Fruit fly (Drosophila melanogaster) whole organism, adult: ENCODE results near the gene CG31100.
A peak's percentile ranks its signal among the peaks of the same experiment; 100 is the strongest.

Experiments
- CG11617 ChIP-seq: fragments of 200-800 bp; sonication (Bioruptor generic); optimal IDR thresholded peaks from 2 replicates; lab custom pipeline; 2017; ENCODE audit warnings: mild to moderate bottlenecking, missing biosample characterization, missing genetic modification reagents, missing genetic modification characterization
- CG12768 ChIP-seq: fragments of 200-800 bp; sonication (Bioruptor generic); optimal IDR thresholded peaks from 2 replicates; lab custom pipeline; 2017; ENCODE audit warnings: missing biosample characterization, missing genetic modification characterization, mild to moderate bottlenecking, moderate library complexity, missing genetic modification reagents
- CG14711 ChIP-seq: fragments of 200-800 bp; sonication (Bioruptor generic); optimal IDR thresholded peaks from 2 replicates; lab custom pipeline; 2018; ENCODE audit warnings: missing biosample characterization, mild to moderate bottlenecking, missing genetic modification characterization, moderate library complexity
- CG1620 ChIP-seq: fragments of 200-800 bp; sonication (Bioruptor generic); optimal IDR thresholded peaks from 2 replicates; lab custom pipeline; 2016; ENCODE audit warnings: missing biosample characterization, missing genetic modification characterization
- CG33017 ChIP-seq: fragments of 200-800 bp; sonication (Bioruptor generic); optimal IDR thresholded peaks from 2 replicates; lab custom pipeline; 2018; ENCODE audit warnings: missing biosample characterization, mild to moderate bottlenecking, missing genetic modification characterization, moderate library complexity
- CG5204 ChIP-seq: fragments of 200-800 bp; sonication (Bioruptor generic); optimal IDR thresholded peaks from 2 replicates; lab custom pipeline; 2016; ENCODE audit warnings: missing biosample characterization, missing genetic modification characterization
- CG7045 ChIP-seq: fragments of 200-800 bp; sonication (Bioruptor generic); optimal IDR thresholded peaks from 2 replicates; lab custom pipeline; 2017; ENCODE audit warnings: missing biosample characterization, mild to moderate bottlenecking, missing genetic modification characterization
- CG7101 ChIP-seq: fragments of 200-800 bp; sonication (Bioruptor generic); optimal IDR thresholded peaks from 2 replicates; lab custom pipeline; 2018; ENCODE audit warnings: missing biosample characterization, mild to moderate bottlenecking, missing genetic modification characterization, moderate library complexity
- Clk ChIP-seq: fragments of 200-800 bp; sonication (Bioruptor generic); optimal IDR thresholded peaks from 2 replicates; lab custom pipeline; 2017; ENCODE audit warnings: missing biosample characterization, missing genetic modification characterization
- Crg-1 ChIP-seq: fragments of 200-800 bp; sonication (Bioruptor generic); optimal IDR thresholded peaks from 2 replicates; lab custom pipeline; 2016; ENCODE audit warnings: missing biosample characterization, missing genetic modification characterization
- Hr96 ChIP-seq: fragments of 200-800 bp; sonication (Bioruptor generic); optimal IDR thresholded peaks from 2 replicates; lab custom pipeline; 2016; ENCODE audit warnings: missing biosample characterization, missing genetic modification characterization
- Mnt ChIP-seq: fragments of 200-800 bp; sonication (Bioruptor generic); optimal IDR thresholded peaks from 2 replicates; lab custom pipeline; 2016; ENCODE audit warnings: missing biosample characterization, mild to moderate bottlenecking, missing genetic modification characterization
- bab1 ChIP-seq: fragments of 200-800 bp; sonication (Bioruptor generic); optimal IDR thresholded peaks from 3 replicates; lab custom pipeline; 2019; ENCODE audit warnings: missing biosample characterization, mild to moderate bottlenecking, missing genetic modification characterization, moderate library complexity
- cic ChIP-seq: fragments of 200-800 bp; sonication (Bioruptor generic); optimal IDR thresholded peaks from 2 replicates; lab custom pipeline; 2017; ENCODE audit warnings: missing biosample characterization, mild to moderate bottlenecking, missing genetic modification characterization, moderate library complexity
- cnc ChIP-seq, 2 experiments: fragments of >200 bp; optimal IDR thresholded peaks; 2 replicates each; lab custom pipeline; 2017
- kay ChIP-seq: fragments of 200-800 bp; sonication (Bioruptor generic); peaks from one replicate; lab custom pipeline; 2016; ENCODE audit warnings: missing biosample characterization, missing genetic modification characterization, borderline replicate concordance
- ovo ChIP-seq: fragments of 200-800 bp; sonication (Bioruptor generic); optimal IDR thresholded peaks from 2 replicates; lab custom pipeline; 2016; ENCODE audit warnings: missing biosample characterization, missing genetic modification characterization
- pad ChIP-seq: fragments of 200-800 bp; sonication (Bioruptor generic); optimal IDR thresholded peaks from 3 replicates; lab custom pipeline; 2017; ENCODE audit warnings: missing biosample characterization, missing genetic modification characterization, mild to moderate bottlenecking, moderate library complexity, missing genetic modification reagents
- tj ChIP-seq: fragments of 200-800 bp; sonication (Bioruptor generic); optimal IDR thresholded peaks from 3 replicates; lab custom pipeline; 2017; ENCODE audit warnings: missing biosample characterization, mild to moderate bottlenecking, missing genetic modification characterization, moderate library complexity
- toe ChIP-seq: fragments of 200-800 bp; sonication (Bioruptor generic); optimal IDR thresholded peaks from 2 replicates; lab custom pipeline; 2016; ENCODE audit warnings: missing biosample characterization, missing genetic modification characterization

The CG31100 gene

DNA sequence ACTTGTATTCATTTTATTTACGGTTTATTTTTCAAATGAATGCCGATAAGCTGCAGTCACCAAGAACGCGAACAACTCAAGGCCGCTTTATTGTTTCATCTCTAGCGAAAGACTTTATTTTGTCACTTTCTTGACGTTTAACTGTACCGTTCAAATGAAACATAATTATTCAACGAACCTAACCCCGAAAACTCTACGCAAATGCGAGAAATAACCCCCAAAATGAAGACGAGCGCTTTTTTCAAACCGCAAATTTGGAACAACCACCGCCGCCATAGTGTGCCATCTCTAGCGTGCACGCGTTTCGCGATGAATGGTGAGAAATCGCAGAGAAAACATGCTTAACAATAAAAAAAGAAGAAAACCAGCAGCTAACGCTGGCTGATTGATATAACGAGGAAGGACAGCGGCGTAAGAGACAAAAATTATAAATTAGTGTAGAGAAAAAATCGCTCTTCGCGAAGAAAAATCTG lies 18.8 kb downstream of the CG31100 start, which contains the start of gene CG11970:
CG11970 (plus strand) TSS at position 117 of the 473 bp plus-strand sequence.
- TF ChIP-seq toe (GFP tag; lab: Kevin White, UChicago) (peak; percentile 83), CG1620 (GFP tag; lab: Kevin White, UChicago) (peak; percentile 74), Clk (GFP tag; lab: Kevin White, UChicago) (peak; percentile 5), Crg-1 (peak; percentile 54), CG7101 (tag; lab: Kevin White, UChicago) (peak; percentile 7), CG33017 (tag; lab: Kevin White, UChicago) (peak; percentile 38), ovo (GFP tag; lab: Kevin White, UChicago) (peak; percentile 12), pad (GFP tag; lab: Kevin White, UChicago) (peak; percentile 38), Hr96 (GFP tag; lab: Kevin White, UChicago) (peak; percentile 70), cic (peak; percentile 0), CG7045 (no peak), Mnt (GFP tag; lab: Kevin White, UChicago) (peak; percentile 65), bab1 (GFP tag; lab: Kevin White, UChicago) (peak; percentile 32), CG12768 (GFP tag; lab: Kevin White, UChicago) (no peak), CG14711 (tag; lab: Kevin White, UChicago) (peak; percentile 11), tj (GFP tag; lab: Kevin White, UChicago) (no peak), CG11617 (peak; percentile 80), kay (no peak), cnc (optimal IDR thresholded peaks at IDR 0.05; lab: Kevin White, UChicago) (no peak), CG5204 (no peak)

- no peak for TF ChIP-seq cic
- TF ChIP-seq bab1 (GFP tag; lab: Kevin White, UChicago) = no peak
- TF ChIP-seq CG7101 (tag; lab: Kevin White, UChicago) = no peak
- TF ChIP-seq toe (GFP tag; lab: Kevin White, UChicago) = no peak
- TF ChIP-seq cnc (optimal IDR thresholded peaks at IDR 0.05; lab: Kevin White, UChicago) = no peak
- no peak for TF ChIP-seq Hr96 (GFP tag; lab: Kevin White, UChicago)
- no peak for TF ChIP-seq CG14711 (tag; lab: Kevin White, UChicago)
- TF ChIP-seq pad (GFP tag; lab: Kevin White, UChicago) = no peak
- TF ChIP-seq ovo (GFP tag; lab: Kevin White, UChicago) = no peak
- no peak for TF ChIP-seq Clk (GFP tag; lab: Kevin White, UChicago)
- TF ChIP-seq Mnt (GFP tag; lab: Kevin White, UChicago) = no peak
- no peak for TF ChIP-seq CG5204
- no peak for TF ChIP-seq CG11617
- TF ChIP-seq Crg-1 = no peak
- TF ChIP-seq CG1620 (GFP tag; lab: Kevin White, UChicago) = no peak
- TF ChIP-seq tj (GFP tag; lab: Kevin White, UChicago) = no peak
- TF ChIP-seq CG33017 (tag; lab: Kevin White, UChicago) = no peak
- TF ChIP-seq kay = no peak
These were observed 19.3 kb downstream of the CG31100 start, which contains the start of gene RagA-B for dm6 chr3R:8984141-8984540. Gene RagA-B, minus strand, starts transcription at chr3R:8984315.

DNA sequence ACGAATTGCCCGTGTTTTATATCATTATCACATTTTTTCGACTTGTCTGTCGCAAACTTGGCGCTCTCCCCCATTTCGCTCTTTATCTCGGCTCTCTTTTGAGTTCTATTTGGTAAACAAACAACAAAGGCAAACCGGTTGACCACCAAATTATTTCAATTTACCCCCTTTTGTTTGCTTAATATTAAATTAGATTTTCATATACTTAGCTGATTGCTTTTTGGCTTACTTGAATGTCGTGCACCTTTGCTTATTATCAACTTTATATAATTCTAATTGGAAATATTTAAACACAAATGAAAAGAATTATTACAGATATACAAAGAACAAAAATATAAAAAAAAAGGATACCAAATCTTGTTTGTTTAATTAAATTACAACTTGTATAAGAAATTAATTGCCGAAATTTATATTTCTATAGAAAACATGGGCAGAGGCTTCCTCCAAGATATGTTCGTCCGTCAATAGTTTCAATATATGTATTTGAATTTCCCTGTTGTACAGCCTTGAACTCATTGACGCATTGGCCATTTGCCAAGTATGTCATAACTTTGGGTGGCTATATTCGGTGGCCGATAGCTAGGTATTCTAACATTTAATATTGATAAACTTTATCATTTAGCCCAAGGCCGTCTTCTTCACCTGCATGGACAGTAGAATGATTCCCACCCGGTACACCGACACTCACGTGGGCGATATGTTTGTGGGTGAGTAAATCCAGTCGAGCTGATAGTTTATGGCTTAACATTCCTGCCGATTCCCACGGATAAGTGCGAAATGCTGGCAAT lies 22.0 kb downstream of the CG31100 start:
- TF ChIP-seq ovo (GFP tag; lab: Kevin White, UChicago) = no peak
- no peak for TF ChIP-seq tj (GFP tag; lab: Kevin White, UChicago)
- TF ChIP-seq pad (GFP tag; lab: Kevin White, UChicago) = no peak

DNA sequence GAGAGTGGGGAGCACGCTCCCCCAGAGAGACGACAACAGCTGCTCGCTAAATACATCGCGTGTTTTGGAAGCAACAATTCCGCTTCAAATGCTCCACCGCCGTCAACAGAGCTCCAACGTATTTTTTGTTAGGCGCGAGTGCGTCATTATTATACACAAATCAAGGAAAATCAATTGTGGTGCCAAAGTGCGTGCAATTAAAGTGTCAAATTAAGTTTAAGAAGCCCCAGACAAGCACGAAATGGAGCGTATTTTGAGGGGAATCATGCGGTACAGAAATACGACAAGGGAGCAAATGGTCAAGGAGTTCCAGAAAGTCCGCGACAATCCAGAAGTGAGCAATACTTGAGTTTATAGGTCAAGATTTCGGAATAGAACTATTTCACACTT lies 22.7 kb downstream of the CG31100 start, which contains the start of gene CAHbeta:
CAHbeta (plus strand) TSS at position 85 of the 390 bp plus-strand sequence.
- TF ChIP-seq ovo (GFP tag; lab: Kevin White, UChicago) (no peak), pad (GFP tag; lab: Kevin White, UChicago) (peak; percentile 34), CG7101 (tag; lab: Kevin White, UChicago) (peak; percentile 9), Crg-1 (no peak), kay (peak; percentile 95), tj (GFP tag; lab: Kevin White, UChicago) (no peak), CG5204 (no peak), CG7045 (peak; percentile 44), CG14711 (tag; lab: Kevin White, UChicago) (peak; percentile 11), Mnt (GFP tag; lab: Kevin White, UChicago) (peak; percentile 50), CG11617 (peak; percentile 32), bab1 (GFP tag; lab: Kevin White, UChicago) (peak; percentile 57), CG12768 (GFP tag; lab: Kevin White, UChicago) (peak; percentile 67), Hr96 (GFP tag; lab: Kevin White, UChicago) (peak; percentile 53), cic (peak; percentile 32)

dm6 chr3R:8979850-8980775 lies 23.3 kb downstream of the CG31100 start:
- TF ChIP-seq toe (GFP tag; lab: Kevin White, UChicago) = peak; percentile 28
- peak; percentile 39 for TF ChIP-seq CG12768 (GFP tag; lab: Kevin White, UChicago)
- no peak for TF ChIP-seq cic
